Worm (Caenorhabditis elegans): ENCODE data around the gene pisy-1.

- TF ChIP-seq ama-1 (optimal IDR thresholded peaks at IDR 0.05) (no peak), hnd-1 (tag; optimal IDR thresholded peaks at IDR 0.05) (no peak), ceh-36 (tag; optimal IDR thresholded peaks at IDR 0.05) (no peak), tbx-37 (GFP tag; conservative IDR thresholded peaks at IDR 0.05) (no peak), F13C5.2 (tag; optimal IDR thresholded peaks at IDR 0.05) (no peak)
Measured at ce11 chrII:12694112-12694511, 44.0 kb downstream of the pisy-1 start, which contains the start of gene tbc-17.
